Worm (Caenorhabditis elegans): Measurements from ENCODE around the gene rpn-6.1.
A peak's percentile ranks its signal among the peaks of the same experiment; 100 is the strongest.

Gene rpn-6.1

DNA sequence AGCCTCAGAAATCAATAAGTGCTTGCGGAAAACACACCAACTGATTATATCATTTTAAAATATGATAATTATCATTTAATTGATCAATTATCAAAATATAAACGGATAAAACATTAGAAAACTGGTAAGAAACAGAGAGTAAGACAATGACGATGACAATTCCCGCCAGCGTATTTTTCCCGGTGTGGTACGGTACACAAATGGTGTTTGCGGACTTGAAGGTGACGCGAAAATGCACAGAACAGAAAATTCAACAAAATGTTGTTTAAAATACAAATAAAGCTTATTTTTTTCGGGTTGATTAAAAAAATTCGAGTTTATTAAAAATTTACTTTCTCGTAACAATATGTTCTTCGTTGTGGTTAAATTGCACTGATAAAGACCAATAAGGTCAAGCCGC, 634 bp downstream of the rpn-6.1 start:
- TF ChIP-seq pqm-1 (tag; optimal IDR thresholded peaks at IDR 0.05) (no peak), nhr-67 (tag; optimal IDR thresholded peaks at IDR 0.05) (no peak), nhr-23 (tag; optimal IDR thresholded peaks at IDR 0.05) (peak; percentile 12), mml-1 (tag; optimal IDR thresholded peaks at IDR 0.05) (no peak), nhr-11 (tag; optimal IDR thresholded peaks at IDR 0.05) (no peak), ZK546.5 (tag; optimal IDR thresholded peaks at IDR 0.05) (no peak), nhr-25 (tag; optimal IDR thresholded peaks at IDR 0.05) (no peak), skn-1 (tag; optimal IDR thresholded peaks at IDR 0.05) (peak; percentile 95), ceh-28 (tag; optimal IDR thresholded peaks at IDR 0.05) (no peak), aly-2 (tag; optimal IDR thresholded peaks at IDR 0.05) (no peak), ama-1 (optimal IDR thresholded peaks at IDR 0.05) (peak; percentile 40), daf-12 (tag; optimal IDR thresholded peaks at IDR 0.05) (no peak), pha-4 (tag; optimal IDR thresholded peaks at IDR 0.05) (peak; percentile 81), R02D3.7 (tag; optimal IDR thresholded peaks at IDR 0.05) (no peak), lin-15B (tag; optimal IDR thresholded peaks at IDR 0.05) (peak; percentile 46), mdl-1 (tag; optimal IDR thresholded peaks at IDR 0.05) (no peak), egl-5 (tag; optimal IDR thresholded peaks at IDR 0.05) (peak; percentile 25), elt-2 (tag; optimal IDR thresholded peaks at IDR 0.05) (peak; percentile 13), eor-1 (tag; optimal IDR thresholded peaks at IDR 0.05) (no peak), nfya-1 (tag; optimal IDR thresholded peaks at IDR 0.05; ENCODE audit: insufficient read depth) (peak; percentile 81), egl-27 (tag; optimal IDR thresholded peaks at IDR 0.05) (no peak), hmg-11 (tag; optimal IDR thresholded peaks at IDR 0.05) (peak; percentile 41)

DNA sequence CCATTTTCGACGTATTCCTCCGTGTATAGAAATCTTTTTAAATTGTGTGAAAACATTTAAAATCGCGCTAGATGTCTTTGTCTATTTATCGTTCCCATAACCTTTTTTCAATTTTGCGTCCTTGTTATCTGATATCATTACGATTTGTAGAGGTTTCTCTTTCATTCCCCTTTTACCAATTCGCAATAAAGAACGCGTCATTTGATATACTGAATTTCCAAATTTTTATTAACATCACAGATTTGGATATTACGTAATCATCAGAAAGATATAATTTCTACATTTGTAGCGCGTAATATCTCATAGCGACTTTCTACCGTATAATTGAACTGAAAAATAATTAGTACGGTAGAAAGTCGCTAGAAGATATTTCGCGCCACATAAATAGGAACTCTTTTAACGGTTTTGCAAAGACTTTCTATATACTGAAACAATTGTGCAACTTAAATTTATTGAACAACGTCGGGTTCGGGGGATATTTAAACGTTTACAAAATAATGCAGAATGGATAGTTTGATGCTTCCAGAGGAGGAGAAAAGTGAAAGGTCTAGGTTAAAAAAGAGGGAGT, 3.0 kb downstream of the rpn-6.1 start:
- TF ChIP-seq aly-2 (tag; optimal IDR thresholded peaks at IDR 0.05) (peak; percentile 26), eor-1 (tag; optimal IDR thresholded peaks at IDR 0.05) (no peak)

DNA sequence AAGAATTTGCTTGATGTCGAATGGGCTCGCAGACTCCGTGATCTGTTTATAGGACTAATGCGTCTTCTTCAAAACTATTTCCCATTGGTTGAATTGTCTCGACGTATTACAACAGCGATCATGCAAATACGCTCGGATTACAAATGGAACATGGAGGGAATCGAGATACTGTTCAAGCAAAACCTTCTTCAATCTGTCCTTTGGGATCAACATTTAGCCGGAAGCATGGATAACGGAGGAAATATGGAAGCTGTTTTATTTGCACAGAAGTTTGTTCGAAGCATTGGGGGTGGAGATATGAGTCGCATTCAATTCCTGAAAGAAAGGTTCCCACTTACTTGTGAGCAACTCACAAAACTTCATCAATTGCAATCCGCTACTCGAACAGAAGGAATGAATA, 6.0 kb downstream of the rpn-6.1 start:
- no peak for TF ChIP-seq aly-2 (tag; optimal IDR thresholded peaks at IDR 0.05)
- TF ChIP-seq snpc-4 (tag; optimal IDR thresholded peaks at IDR 0.05): no peak
- TF ChIP-seq nhr-23 (tag; optimal IDR thresholded peaks at IDR 0.05): no peak
- TF ChIP-seq pqm-1 (tag; optimal IDR thresholded peaks at IDR 0.05): no peak
- TF ChIP-seq ztf-4 (tag; optimal IDR thresholded peaks at IDR 0.05): no peak
- no peak for TF ChIP-seq elt-2 (tag; optimal IDR thresholded peaks at IDR 0.05)

DNA sequence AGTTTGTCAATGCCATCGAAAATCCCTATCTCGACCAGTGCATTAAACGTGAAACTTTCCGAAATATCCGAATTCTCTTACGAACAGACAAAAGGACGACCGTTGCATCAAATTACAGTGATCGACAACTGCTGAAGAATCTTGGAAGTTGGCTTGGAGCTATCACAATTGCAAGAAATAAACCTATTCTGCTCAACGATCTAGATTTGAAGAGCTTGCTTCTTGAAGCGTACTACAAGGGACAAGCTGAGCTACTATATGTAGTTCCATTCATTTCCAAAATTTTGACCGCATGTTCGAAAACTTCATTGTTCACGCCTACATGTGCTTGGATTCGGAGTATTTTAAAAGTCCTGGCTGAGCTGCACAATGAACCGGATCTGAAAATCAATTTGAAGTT, 7.8 kb downstream of the rpn-6.1 start:
- TF ChIP-seq ceh-82 (tag; optimal IDR thresholded peaks at IDR 0.05): no peak
- no peak for TF ChIP-seq ztf-4 (tag; optimal IDR thresholded peaks at IDR 0.05)
- TF ChIP-seq hmg-11 (tag; optimal IDR thresholded peaks at IDR 0.05): no peak
- TF ChIP-seq snpc-4 (tag; optimal IDR thresholded peaks at IDR 0.05): no peak
- no peak for TF ChIP-seq elt-1 (tag; optimal IDR thresholded peaks at IDR 0.05)
- TF ChIP-seq ztf-11 (tag; optimal IDR thresholded peaks at IDR 0.05): no peak
- TF ChIP-seq nhr-67 (tag; optimal IDR thresholded peaks at IDR 0.05): no peak
- no peak for TF ChIP-seq nhr-76 (tag; optimal IDR thresholded peaks at IDR 0.05)
- no peak for TF ChIP-seq nhr-11 (tag; optimal IDR thresholded peaks at IDR 0.05)
- no peak for TF ChIP-seq daf-12 (tag; optimal IDR thresholded peaks at IDR 0.05)
- TF ChIP-seq nhr-28 (tag; optimal IDR thresholded peaks at IDR 0.05): no peak
- TF ChIP-seq mml-1 (tag; optimal IDR thresholded peaks at IDR 0.05): no peak
- TF ChIP-seq jun-1 (tag; optimal IDR thresholded peaks at IDR 0.05): no peak
- TF ChIP-seq tbx-2 (tag; optimal IDR thresholded peaks at IDR 0.05): no peak
- TF ChIP-seq sea-2 (GFP tag; optimal IDR thresholded peaks at IDR 0.05): no peak
- no peak for TF ChIP-seq fos-1 (tag; optimal IDR thresholded peaks at IDR 0.05)
- no peak for TF ChIP-seq unc-39 (tag; optimal IDR thresholded peaks at IDR 0.05)
- no peak for TF ChIP-seq egl-27 (tag; optimal IDR thresholded peaks at IDR 0.05)
- TF ChIP-seq pha-4 (tag; optimal IDR thresholded peaks at IDR 0.05): no peak

- TF ChIP-seq skn-1 (tag; optimal IDR thresholded peaks at IDR 0.05): no peak
- no peak for TF ChIP-seq mdl-1 (tag; optimal IDR thresholded peaks at IDR 0.05)
- no peak for TF ChIP-seq tbx-2 (tag; optimal IDR thresholded peaks at IDR 0.05)
- TF ChIP-seq ama-1 (optimal IDR thresholded peaks at IDR 0.05): no peak
- TF ChIP-seq egl-27 (tag; optimal IDR thresholded peaks at IDR 0.05): no peak
- no peak for TF ChIP-seq nhr-25 (tag; optimal IDR thresholded peaks at IDR 0.05)
- TF ChIP-seq hmg-11 (tag; optimal IDR thresholded peaks at IDR 0.05): no peak
These were observed 8.4 kb downstream of the rpn-6.1 start for ce11 chrIII:6953373-6953772.
